Fruit fly (Drosophila melanogaster): ENCODE results near the gene beta-PheRS.

The beta-PheRS gene

DNA sequence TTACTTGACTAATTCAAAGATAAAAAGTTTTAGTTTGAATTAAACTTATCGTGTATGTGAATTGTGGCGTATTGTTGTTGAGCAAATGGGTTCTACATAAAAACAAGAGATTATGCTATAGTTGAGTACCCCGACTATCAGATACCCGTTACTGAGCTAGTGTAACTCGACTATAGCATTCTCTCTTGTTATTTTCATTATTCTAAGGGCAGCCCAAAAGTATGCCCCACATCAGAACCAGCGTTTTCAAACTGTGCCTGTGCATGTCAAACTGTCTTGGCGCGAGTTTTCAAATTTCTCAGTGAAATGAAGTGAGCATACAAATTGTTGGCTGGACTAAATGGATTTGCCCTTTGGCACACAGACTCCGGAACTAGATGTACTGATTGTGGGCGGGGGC lies 26.8 kb upstream of the beta-PheRS start, which contains the start of gene shps (continued):
- TF ChIP-seq vnd (GFP tag; IDR thresholded peaks at IDR 0.05; ENCODE audit: partially characterized antibody) (peak; percentile 82), pan (optimal IDR thresholded peaks at IDR 0.05) (peak in 1 of 2 experiments; percentile 13), pan (GFP tag; optimal IDR thresholded peaks at IDR 0.05 in 1 of 2, IDR thresholded peaks at IDR 0.05 in 1 of 2) (no peak), klu (GFP tag; IDR thresholded peaks at IDR 0.05) (no peak), sens (GFP tag) (peak; percentile 48), Bgb (GFP tag; IDR thresholded peaks at IDR 0.05; ENCODE audit: partially characterized antibody) (peak; percentile 90)

DNA sequence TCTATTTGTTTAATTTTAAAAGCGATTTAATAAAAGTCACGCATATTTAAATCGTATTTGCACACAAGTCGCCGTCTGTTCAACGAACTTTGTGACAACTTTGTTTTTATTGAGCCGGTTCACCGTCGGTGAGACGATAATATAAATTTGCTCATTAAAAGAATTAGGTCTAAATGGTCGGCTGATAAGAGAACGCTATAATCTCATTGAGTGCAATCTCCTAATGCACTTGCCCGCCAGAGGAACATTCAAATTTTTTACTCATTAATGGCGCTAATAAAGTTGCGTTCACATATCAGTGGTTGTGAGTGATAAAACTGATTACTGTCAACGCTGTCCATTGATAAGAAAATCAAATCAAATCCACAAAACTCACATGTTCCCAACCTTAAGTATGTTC lies 26.3 kb upstream of the beta-PheRS start:
- peak; percentile 62 for TF ChIP-seq corto (GFP tag; optimal IDR thresholded peaks at IDR 0.05)
- TF ChIP-seq Ets65A (GFP tag): peak; percentile 10
- TF ChIP-seq Bgb (GFP tag; IDR thresholded peaks at IDR 0.05; ENCODE audit: partially characterized antibody): no peak
- TF ChIP-seq Scr (GFP tag; IDR thresholded peaks at IDR 0.05; ENCODE audit: partially characterized antibody): no peak
- no peak for TF ChIP-seq jigr1 (GFP tag; IDR thresholded peaks at IDR 0.05)
- peak; percentile 50 for TF ChIP-seq lbe (GFP tag; optimal IDR thresholded peaks at IDR 0.05)
- TF ChIP-seq pros (GFP tag; optimal IDR thresholded peaks at IDR 0.05): no peak
- peak; percentile 48 for TF ChIP-seq exex (tag; optimal IDR thresholded peaks at IDR 0.05)
- TF ChIP-seq Dad (GFP tag; optimal IDR thresholded peaks at IDR 0.05): no peak
- no peak for TF ChIP-seq Xbp1 (GFP tag; optimal IDR thresholded peaks at IDR 0.05)
- TF ChIP-seq jumu (GFP tag; optimal IDR thresholded peaks at IDR 0.05): no peak
- TF ChIP-seq Med (GFP tag): peak; percentile 22
- TF ChIP-seq Antp (GFP tag; optimal IDR thresholded peaks at IDR 0.05): no peak

DNA sequence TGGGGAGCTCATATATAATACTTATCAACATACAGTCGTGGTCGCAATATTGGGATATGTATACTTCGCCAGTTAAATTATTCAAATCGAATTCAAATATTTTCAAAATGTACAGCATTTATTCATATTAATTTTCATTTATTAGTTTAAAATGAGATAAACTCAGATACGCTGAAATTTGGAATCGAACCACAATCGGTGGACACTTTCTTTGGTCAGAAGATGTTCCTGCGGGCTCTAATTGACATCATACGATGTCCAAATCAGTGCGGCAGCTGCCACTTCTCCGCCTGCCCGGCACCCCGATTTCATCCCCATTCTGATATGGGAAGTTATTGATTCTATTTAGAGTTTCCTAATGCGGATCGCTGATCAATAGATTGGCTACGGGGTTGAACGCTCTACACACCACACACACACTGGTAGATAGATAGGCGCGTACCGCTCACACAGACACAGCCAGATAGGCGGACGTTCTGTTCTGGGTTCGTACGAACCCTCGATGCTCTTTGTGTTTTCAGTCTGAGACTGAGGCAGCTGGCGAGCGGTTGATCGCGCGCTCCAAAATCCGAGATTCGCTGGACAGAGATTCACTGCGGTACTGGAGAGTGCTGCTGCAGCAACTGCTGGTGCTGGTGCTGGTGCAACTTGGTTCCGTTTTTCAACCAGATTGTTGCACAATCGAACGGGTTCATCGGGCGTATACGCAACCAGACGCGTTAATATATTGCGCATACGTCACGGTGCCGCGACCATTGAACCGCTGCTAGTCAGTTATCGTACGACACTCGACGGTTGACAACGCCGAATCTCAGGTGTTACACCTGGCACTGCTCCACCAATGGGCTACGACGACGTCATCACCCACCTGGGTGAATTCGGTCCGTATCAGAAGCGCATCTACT lies 23.9 kb upstream of the beta-PheRS start, which contains the start of gene Orct:
Gene Orct (plus strand): TSS at position 157 of the 905 bp plus-strand sequence.
- TF ChIP-seq Dek (tag; optimal IDR thresholded peaks at IDR 0.05) (peak; percentile 78), ssp (GFP tag; IDR thresholded peaks at IDR 0.05) (peak; percentile 33; the same call in 1 of the 2 replicates), sob (GFP tag; IDR thresholded peaks at IDR 0.05) (peak; percentile 66; the same call in 1 of the 2 replicates), CG15011 (GFP tag; optimal IDR thresholded peaks at IDR 0.05) (peak; percentile 78), CG18011 (GFP tag; optimal IDR thresholded peaks at IDR 0.05) (peak; percentile 54), bab2 (GFP tag; optimal IDR thresholded peaks at IDR 0.05) (peak; percentile 70), mirr (GFP tag; optimal IDR thresholded peaks at IDR 0.05) (peak; percentile 59), CG6791 (GFP tag; IDR thresholded peaks at IDR 0.05; ENCODE audit: partially characterized antibody) (no peak), CG2875 (GFP tag; optimal IDR thresholded peaks at IDR 0.05) (peak; percentile 36), Myb (GFP tag; optimal IDR thresholded peaks at IDR 0.05) (peak; percentile 55), Hr51 (GFP tag; optimal IDR thresholded peaks at IDR 0.05) (peak; percentile 57 to 82), CG5180 (GFP tag; optimal IDR thresholded peaks at IDR 0.05) (peak; percentile 54), bigmax (GFP tag; optimal IDR thresholded peaks at IDR 0.05) (no peak), CG8281 (tag; optimal IDR thresholded peaks at IDR 0.05) (peak; percentile 57), CG1233 (GFP tag; optimal IDR thresholded peaks at IDR 0.05) (peak; percentile 79), kah (GFP tag; optimal IDR thresholded peaks at IDR 0.05) (peak; percentile 32), dati (GFP tag; IDR thresholded peaks at IDR 0.05) (no peak), danr (GFP tag; IDR thresholded peaks at IDR 0.05) (no peak), CG16813 (GFP tag; IDR thresholded peaks at IDR 0.05; ENCODE audit: partially characterized antibody) (no peak), caup (GFP tag; optimal IDR thresholded peaks at IDR 0.05; ENCODE audit: severe bottlenecking) (peak; percentile 70), CG17359 (tag; optimal IDR thresholded peaks at IDR 0.05) (peak; percentile 66), ERR (GFP tag; optimal IDR thresholded peaks at IDR 0.05) (peak; percentile 15), fd3F (GFP tag; optimal IDR thresholded peaks at IDR 0.05) (peak; percentile 74), Fer3 (tag; optimal IDR thresholded peaks at IDR 0.05) (peak; percentile 65), CG14710 (tag; optimal IDR thresholded peaks at IDR 0.05) (peak; percentile 44), CG10462 (GFP tag; optimal IDR thresholded peaks at IDR 0.05) (no peak), CG4820 (GFP tag; optimal IDR thresholded peaks at IDR 0.05) (peak; percentile 45)

All from whole organism, embryonic.